Fruit fly (Drosophila melanogaster) whole organism, embryonic: ENCODE measurements around the gene Zasp66.

ENCODE experiments used
- Antp ChIP-seq: fragments of 200-800 bp; sonication (Bioruptor generic); optimal IDR thresholded peaks from 3 replicates; lab custom pipeline; 2016; ENCODE audit warnings: missing biosample characterization, missing genetic modification characterization
- B-H2 ChIP-seq: fragments of 200-800 bp; sonication (Bioruptor generic); optimal IDR thresholded peaks from 2 replicates; lab custom pipeline; 2018; ENCODE audit warnings: missing biosample characterization, mild to moderate bottlenecking, missing genetic modification characterization
- CG10565 ChIP-seq: fragments of 200-800 bp; sonication (Bioruptor generic); optimal IDR thresholded peaks from 3 replicates; lab custom pipeline; 2016; ENCODE audit warnings: missing biosample characterization, mild to moderate bottlenecking, missing genetic modification characterization
- CG11093 ChIP-seq: fragments of 200-800 bp; sonication (Bioruptor generic); IDR thresholded peaks from 3 replicates; pipeline ENCODE4 v1.3.6; 2022; ENCODE audit warnings: missing biosample characterization, missing genetic modification characterization
- CG12659 ChIP-seq: fragments of 200-800 bp; sonication (Bioruptor generic); optimal IDR thresholded peaks from 3 replicates; lab custom pipeline; 2017; ENCODE audit warnings: mild to moderate bottlenecking, missing biosample characterization, missing genetic modification reagents, missing genetic modification characterization
- CG13775 ChIP-seq: fragments of 200-800 bp; sonication (Bioruptor generic); optimal IDR thresholded peaks from 3 replicates; lab custom pipeline; 2017; ENCODE audit warnings: missing biosample characterization, mild to moderate bottlenecking, missing genetic modification characterization
- CG15269 ChIP-seq: fragments of 200-800 bp; sonication (Bioruptor generic); optimal IDR thresholded peaks from 2 replicates; lab custom pipeline; 2018; ENCODE audit warnings: missing biosample characterization, mild to moderate bottlenecking, missing genetic modification characterization, moderate library complexity
- CG1529 ChIP-seq: fragments of 200-800 bp; sonication (Bioruptor generic); optimal IDR thresholded peaks from 3 replicates; lab custom pipeline; 2018; ENCODE audit warnings: missing biosample characterization, missing genetic modification characterization
- CG17802 ChIP-seq: fragments of 200-800 bp; sonication (Bioruptor generic); optimal IDR thresholded peaks from 2 replicates; lab custom pipeline; 2018; ENCODE audit warnings: missing biosample characterization, mild to moderate bottlenecking, missing genetic modification characterization, moderate library complexity
- CG18599 ChIP-seq: fragments of 200-800 bp; sonication (Bioruptor generic); optimal IDR thresholded peaks from 3 replicates; lab custom pipeline; 2017; ENCODE audit warnings: missing biosample characterization, missing genetic modification characterization, mild to moderate bottlenecking, moderate library complexity, missing genetic modification reagents
- CG18619 ChIP-seq: fragments of 200-800 bp; sonication (Bioruptor generic); optimal IDR thresholded peaks from 3 replicates; lab custom pipeline; 2017; ENCODE audit warnings: missing biosample characterization, mild to moderate bottlenecking, missing genetic modification characterization
- CG18764 ChIP-seq: fragments of 200-800 bp; sonication (Bioruptor generic); optimal IDR thresholded peaks from 3 replicates; lab custom pipeline; 2016; ENCODE audit warnings: missing biosample characterization, missing genetic modification characterization
- CG31441 ChIP-seq: fragments of 200-800 bp; sonication (Bioruptor generic); IDR thresholded peaks from 2 replicates; pipeline ENCODE4 v1.3.6; 2022; ENCODE audit warnings: missing biosample characterization, missing genetic modification characterization
- CG32532 ChIP-seq: fragments of 200-800 bp; sonication (Bioruptor generic); IDR thresholded peaks from 2 replicates; pipeline ENCODE4 v1.3.6; 2022; ENCODE audit warnings: missing biosample characterization, missing genetic modification characterization
- CG34224 ChIP-seq: fragments of 200-800 bp; sonication (Bioruptor generic); IDR thresholded peaks from 3 replicates; pipeline ENCODE4 v1.3.6; 2022; ENCODE audit warnings: missing biosample characterization, missing genetic modification characterization; ENCODE audit not compliant: partially characterized antibody
- CG3995 ChIP-seq: fragments of 200-800 bp; sonication (Bioruptor generic); optimal IDR thresholded peaks from 3 replicates; lab custom pipeline; 2016; ENCODE audit warnings: missing biosample characterization, missing genetic modification characterization
- CG4282 ChIP-seq: fragments of 200-800 bp; sonication (Bioruptor generic); optimal IDR thresholded peaks from 2 replicates; lab custom pipeline; 2016; ENCODE audit warnings: missing biosample characterization, missing genetic modification characterization
- CG4617 ChIP-seq: fragments of 200-800 bp; sonication (Bioruptor generic); optimal IDR thresholded peaks from 3 replicates; lab custom pipeline; 2016; ENCODE audit warnings: missing biosample characterization, missing genetic modification characterization, borderline replicate concordance
- CG7963 ChIP-seq: fragments of 200-800 bp; sonication (Bioruptor generic); IDR thresholded peaks from 3 replicates; pipeline ENCODE4 v1.3.6; 2022; ENCODE audit warnings: missing biosample characterization, missing genetic modification characterization; ENCODE audit not compliant: partially characterized antibody
- CG7987 ChIP-seq: fragments of 200-800 bp; sonication (Bioruptor generic); optimal IDR thresholded peaks from 2 replicates; lab custom pipeline; 2018; ENCODE audit warnings: missing biosample characterization, mild to moderate bottlenecking, missing genetic modification characterization, moderate library complexity
- CG9727 ChIP-seq: fragments of 200-800 bp; sonication (Bioruptor generic); optimal IDR thresholded peaks from 3 replicates; lab custom pipeline; 2017; ENCODE audit warnings: missing biosample characterization, mild to moderate bottlenecking, missing genetic modification characterization
- Camta ChIP-seq: fragments of 200-800 bp; sonication (Bioruptor generic); optimal IDR thresholded peaks from 2 replicates; lab custom pipeline; 2016; ENCODE audit warnings: missing biosample characterization, missing genetic modification characterization
- Drgx ChIP-seq: fragments of 200-800 bp; sonication (Bioruptor generic); IDR thresholded peaks from 2 replicates; pipeline ENCODE4 v1.3.6; 2022; ENCODE audit warnings: missing biosample characterization, missing genetic modification characterization
- ERR ChIP-seq: fragments of 200-800 bp; sonication (Bioruptor generic); optimal IDR thresholded peaks from 2 replicates; lab custom pipeline; 2016; ENCODE audit warnings: missing biosample characterization, missing genetic modification characterization
- Elba2 ChIP-seq: fragments of 200-800 bp; sonication (Bioruptor generic); optimal IDR thresholded peaks from 3 replicates; lab custom pipeline; 2016; ENCODE audit warnings: missing biosample characterization, missing genetic modification characterization
- HHEX ChIP-seq: fragments of 200-800 bp; sonication (Bioruptor generic); optimal IDR thresholded peaks from 3 replicates; lab custom pipeline; 2017; ENCODE audit warnings: missing biosample characterization, mild to moderate bottlenecking, missing genetic modification characterization, missing genetic modification reagents
- HLH54F ChIP-seq: fragments of 200-800 bp; sonication (Bioruptor generic); optimal IDR thresholded peaks from 3 replicates; lab custom pipeline; 2016; ENCODE audit warnings: missing biosample characterization, missing genetic modification characterization
- Meics ChIP-seq: fragments of 200-800 bp; sonication (Bioruptor generic); optimal IDR thresholded peaks from 2 replicates; lab custom pipeline; 2017; ENCODE audit warnings: missing biosample characterization, mild to moderate bottlenecking, missing genetic modification characterization
- Poxn ChIP-seq: fragments of 200-800 bp; sonication (Bioruptor generic); IDR thresholded peaks from 2 replicates; pipeline ENCODE4 v1.3.6; 2022; ENCODE audit warnings: missing biosample characterization, missing genetic modification characterization
- Taf1 ChIP-seq: fragments of 200-800 bp; sonication (Bioruptor generic); IDR thresholded peaks from 2 replicates; pipeline ENCODE4 v1.3.6; 2022; ENCODE audit warnings: missing biosample characterization, missing genetic modification characterization
- Vsx1 ChIP-seq: fragments of 200-800 bp; sonication (Bioruptor generic); optimal IDR thresholded peaks from 2 replicates; lab custom pipeline; 2017; ENCODE audit warnings: missing biosample characterization, mild to moderate bottlenecking, missing genetic modification characterization, missing genetic modification reagents
- bcd ChIP-seq: fragments of 200-800 bp; sonication (Bioruptor generic); optimal IDR thresholded peaks from 2 replicates; lab custom pipeline; 2017; ENCODE audit warnings: missing biosample characterization, mild to moderate bottlenecking, missing genetic modification characterization
- bigmax ChIP-seq: fragments of 200-800 bp; sonication (Bioruptor generic); optimal IDR thresholded peaks from 2 replicates; lab custom pipeline; 2018; ENCODE audit warnings: missing biosample characterization, mild to moderate bottlenecking, missing genetic modification characterization
- br ChIP-seq: fragments of >200 bp; optimal IDR thresholded peaks from 2 replicates; lab custom pipeline; 2017
- btn ChIP-seq: fragments of 200-800 bp; sonication (Bioruptor generic); optimal IDR thresholded peaks from 2 replicates; lab custom pipeline; 2016; ENCODE audit warnings: missing biosample characterization, missing genetic modification characterization
- cato ChIP-seq: fragments of 200-800 bp; sonication (Bioruptor generic); optimal IDR thresholded peaks from 2 replicates; lab custom pipeline; 2016; ENCODE audit warnings: missing biosample characterization, missing genetic modification characterization, borderline replicate concordance
- ci ChIP-seq: fragments of 200-800 bp; sonication (Bioruptor generic); IDR thresholded peaks from 3 replicates; pipeline ENCODE4 v1.3.6; 2022; ENCODE audit warnings: missing biosample characterization, missing genetic modification characterization
- crp ChIP-seq, 2 experiments: fragments of 200-800 bp; sonication (Bioruptor generic); optimal IDR thresholded peaks; 2 replicates in 1 of 2; 3 replicates in 1 of 2; lab custom pipeline; 2017; ENCODE audit warnings: missing biosample characterization in 2 of 2, missing genetic modification characterization in 2 of 2, mild to moderate bottlenecking in 1 of 2, moderate library complexity in 1 of 2
- exex ChIP-seq: fragments of 200-800 bp; sonication (Bioruptor generic); optimal IDR thresholded peaks from 4 replicates; lab custom pipeline; 2018; ENCODE audit warnings: missing biosample characterization, mild to moderate bottlenecking, missing genetic modification characterization, moderate library complexity
- fd3F ChIP-seq: fragments of 200-800 bp; sonication (Bioruptor generic); optimal IDR thresholded peaks from 2 replicates; lab custom pipeline; 2018; ENCODE audit warnings: missing biosample characterization, mild to moderate bottlenecking, missing genetic modification characterization, moderate library complexity
- gro ChIP-seq: fragments of 200-800 bp; sonication (Bioruptor generic); optimal IDR thresholded peaks from 2 replicates; lab custom pipeline; 2016; ENCODE audit warnings: missing biosample characterization, missing genetic modification characterization
- gsb-n ChIP-seq: fragments of 200-800 bp; sonication (Bioruptor generic); optimal IDR thresholded peaks from 3 replicates; lab custom pipeline; 2018; ENCODE audit warnings: missing biosample characterization, mild to moderate bottlenecking, missing genetic modification characterization
- ham ChIP-seq: fragments of 200-800 bp; sonication (Bioruptor generic); IDR thresholded peaks from 2 replicates; pipeline ENCODE4 v1.3.6; 2022; ENCODE audit warnings: missing biosample characterization, missing genetic modification characterization
- hth ChIP-seq: fragments of >200 bp; optimal IDR thresholded peaks from 2 replicates; lab custom pipeline; 2017; ENCODE audit warnings: inconsistent platforms
- inv ChIP-seq: fragments of 200-800 bp; sonication (Bioruptor generic); IDR thresholded peaks from 2 replicates; pipeline ENCODE4 v1.3.6; 2022; ENCODE audit warnings: missing biosample characterization, missing genetic modification characterization; ENCODE audit not compliant: partially characterized antibody
- mld ChIP-seq: fragments of 200-800 bp; sonication (Bioruptor generic); IDR thresholded peaks from 3 replicates; pipeline ENCODE4 v1.3.6; 2022; ENCODE audit warnings: missing biosample characterization, missing genetic modification characterization; ENCODE audit not compliant: partially characterized antibody
- nerfin-2 ChIP-seq: fragments of 200-800 bp; sonication (Bioruptor generic); IDR thresholded peaks from 2 replicates; pipeline ENCODE4 v1.3.6; 2022; ENCODE audit warnings: missing biosample characterization, missing genetic modification characterization; ENCODE audit not compliant: partially characterized antibody
- oc ChIP-seq: fragments of 200-800 bp; sonication (Bioruptor generic); optimal IDR thresholded peaks from 2 replicates; lab custom pipeline; 2018; ENCODE audit warnings: missing biosample characterization, mild to moderate bottlenecking, missing genetic modification characterization, moderate library complexity
- repo ChIP-seq: fragments of 200-800 bp; sonication (Bioruptor generic); optimal IDR thresholded peaks from 2 replicates; lab custom pipeline; 2016; ENCODE audit warnings: missing biosample characterization, missing genetic modification characterization
- so ChIP-seq: fragments of 200-800 bp; sonication (Bioruptor generic); IDR thresholded peaks from 3 replicates; pipeline ENCODE4 v1.3.6; 2022; ENCODE audit warnings: missing biosample characterization, missing genetic modification characterization
- trem ChIP-seq: fragments of 200-800 bp; optimal IDR thresholded peaks from 3 replicates; lab custom pipeline; 2019; ENCODE audit warnings: missing biosample characterization, mild to moderate bottlenecking, missing genetic modification characterization, moderate library complexity

The Zasp66 gene

DNA sequence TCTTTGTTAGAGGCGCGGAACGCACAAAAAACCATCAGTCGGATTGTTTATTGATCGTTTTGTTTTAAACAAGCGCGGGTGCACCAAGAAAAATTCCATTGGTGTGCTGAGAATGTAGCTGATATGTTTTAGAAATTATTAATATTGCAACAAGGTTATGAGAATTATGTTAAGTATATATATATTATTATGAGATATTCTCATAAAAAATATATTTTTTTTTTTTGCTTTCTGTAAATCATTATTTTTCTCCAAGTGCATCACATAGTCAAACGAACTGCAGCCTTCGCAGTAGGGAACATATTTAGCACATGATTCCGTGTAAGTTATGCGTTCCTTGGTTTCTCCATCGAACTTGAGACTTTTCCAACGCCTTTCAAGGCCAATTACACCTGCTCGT, 4.8 kb downstream of the Zasp66 start (continued):
- peak; percentile 74 for TF ChIP-seq CG15269
- no peak for TF ChIP-seq nerfin-2 (GFP tag; lab: Robert Waterston, UW)
- no peak for TF ChIP-seq crp (GFP tag; optimal IDR thresholded peaks at IDR 0.05; lab: Kevin White, UChicago)
- peak; percentile 19 for TF ChIP-seq CG18764
- no peak for TF ChIP-seq hth (lab: Kevin White, UChicago)
- no peak for TF ChIP-seq gro (GFP tag; lab: Kevin White, UChicago)
- TF ChIP-seq Vsx1 (GFP tag; lab: Kevin White, UChicago) = no peak
- TF ChIP-seq br (lab: Kevin White, UChicago) = no peak
- peak; percentile 16 for TF ChIP-seq fd3F (GFP tag; lab: Kevin White, UChicago)
- no peak for TF ChIP-seq repo
- TF ChIP-seq CG18619 (GFP tag; lab: Kevin White, UChicago) = no peak
- TF ChIP-seq CG1529 = peak; percentile 13
- TF ChIP-seq oc (tag; lab: Kevin White, UChicago) = no peak
- no peak for TF ChIP-seq CG7987
- TF ChIP-seq CG31441 (GFP tag; lab: Robert Waterston, UW) = peak; percentile 85
- peak; percentile 64 for TF ChIP-seq bcd (GFP tag; lab: Kevin White, UChicago)
- TF ChIP-seq CG12659 (GFP tag; lab: Kevin White, UChicago) = peak; percentile 45
- TF ChIP-seq Antp = no peak
- TF ChIP-seq mld (GFP tag; lab: Robert Waterston, UW) = no peak
- TF ChIP-seq gsb-n = peak; percentile 51
- no peak for TF ChIP-seq bigmax (GFP tag; lab: Kevin White, UChicago)
- TF ChIP-seq ham = no peak
- TF ChIP-seq cato (GFP tag; lab: Kevin White, UChicago) = no peak
- no peak for TF ChIP-seq inv (GFP tag; lab: Robert Waterston, UW)
- peak; percentile 33 for TF ChIP-seq CG13775 (GFP tag; lab: Kevin White, UChicago)
- no peak for TF ChIP-seq btn
- peak; percentile 59 for TF ChIP-seq Meics (GFP tag; lab: Kevin White, UChicago)
- TF ChIP-seq Poxn (GFP tag; lab: Robert Waterston, UW) = no peak
- no peak for TF ChIP-seq CG34224 (GFP tag; lab: Robert Waterston, UW)
- no peak for TF ChIP-seq Elba2 (GFP tag; lab: Kevin White, UChicago)
- no peak for TF ChIP-seq CG7963 (GFP tag; lab: Robert Waterston, UW)
- TF ChIP-seq CG32532 (GFP tag; lab: Robert Waterston, UW) = peak; percentile 78
- TF ChIP-seq CG10565 (GFP tag; lab: Kevin White, UChicago) = no peak
- no peak for TF ChIP-seq HLH54F (GFP tag; lab: Kevin White, UChicago)
- peak; percentile 76 for TF ChIP-seq CG9727 (GFP tag; lab: Kevin White, UChicago)
- TF ChIP-seq ci (GFP tag; lab: Robert Waterston, UW) = 0 out of 3 replicates have a peak, but pooled peaks have one; percentile 57
- TF ChIP-seq B-H2 (GFP tag; lab: Kevin White, UChicago) = no peak
- TF ChIP-seq Drgx (GFP tag; lab: Robert Waterston, UW) = no peak
- TF ChIP-seq Camta (GFP tag; lab: Kevin White, UChicago) = no peak
- TF ChIP-seq trem (tag; lab: Kevin White, UChicago) = peak; percentile 58
- no peak for TF ChIP-seq CG3995 (GFP tag; lab: Kevin White, UChicago)
- no peak for TF ChIP-seq ERR (GFP tag; lab: Kevin White, UChicago)
- TF ChIP-seq Taf1 (GFP tag; lab: Robert Waterston, UW) = peak; percentile 39; the same call in 1 of the 2 replicates
- TF ChIP-seq CG18599 (GFP tag; lab: Kevin White, UChicago) = peak; percentile 60
- no peak for TF ChIP-seq CG4282
- no peak for TF ChIP-seq exex (tag; lab: Kevin White, UChicago)
- peak; percentile 61 for TF ChIP-seq HHEX (GFP tag; lab: Kevin White, UChicago)
- TF ChIP-seq CG17802 (tag; lab: Kevin White, UChicago) = peak; percentile 5
- TF ChIP-seq CG4617 (GFP tag; lab: Kevin White, UChicago) = no peak
- peak; percentile 65; the same call in 1 of the 3 replicates for TF ChIP-seq CG11093
- peak; percentile 57; the same call in 1 of the 3 replicates for TF ChIP-seq so (GFP tag; lab: Robert Waterston, UW)
